Worm (Caenorhabditis elegans): Measurements from ENCODE around the gene srz-70.

The srz-70 gene

DNA sequence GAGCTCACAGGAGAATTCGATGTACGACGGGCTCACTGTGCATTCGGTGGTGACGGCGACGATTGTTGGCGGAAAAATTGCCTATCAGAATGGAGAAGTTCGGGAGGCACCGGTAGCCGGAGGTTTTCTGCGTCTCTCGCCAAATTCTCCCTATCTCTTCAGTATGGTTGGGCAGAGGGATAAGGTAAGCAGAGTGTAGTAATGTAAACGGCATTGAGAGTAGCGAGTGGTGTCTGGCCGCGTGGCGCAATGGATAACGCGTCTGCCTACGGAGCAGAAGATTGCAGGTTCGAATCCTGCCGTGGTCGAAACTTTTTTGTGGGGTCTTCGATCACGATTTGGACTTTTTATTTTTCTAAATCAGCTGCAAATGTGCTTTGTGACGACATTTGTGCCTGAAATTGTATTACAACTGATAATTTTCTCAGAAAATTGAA is 45.8 kb upstream of the srz-70 start (continued):
- TF ChIP-seq snpc-3.4 (tag; optimal IDR thresholded peaks at IDR 0.05): no peak
- no peak for TF ChIP-seq gei-17 (GFP tag; optimal IDR thresholded peaks at IDR 0.05)
- 0 out of 2 replicates have a peak, but pooled peaks have one; percentile 10 for TF ChIP-seq madf-8 (GFP tag; conservative IDR thresholded peaks at IDR 0.05)
- TF ChIP-seq lin-35 (GFP tag; optimal IDR thresholded peaks at IDR 0.05): peak in 1 of 3 experiments; percentile 43
- TF ChIP-seq tbp1 (GFP tag; optimal IDR thresholded peaks at IDR 0.05): peak; percentile 93
- no peak for TF ChIP-seq lag-1 (GFP tag; IDR thresholded peaks at IDR 0.05)
- TF ChIP-seq Y67H2A.10 (GFP tag; conservative IDR thresholded peaks at IDR 0.05): no peak
- peak; percentile 57 for TF ChIP-seq rcor-1 (GFP tag; IDR thresholded peaks at IDR 0.05)
- TF ChIP-seq F49E8.2 (tag; optimal IDR thresholded peaks at IDR 0.05; ENCODE audit: insufficient read depth): peak; percentile 59
- peak; percentile 48 for TF ChIP-seq hrde-1 (tag; optimal IDR thresholded peaks at IDR 0.05; ENCODE audit: borderline replicate concordance)
- TF ChIP-seq F55B11.4 (tag; optimal IDR thresholded peaks at IDR 0.05; ENCODE audit: borderline replicate concordance, insufficient read depth): no peak
- TF ChIP-seq bed-2 (GFP tag; IDR thresholded peaks at IDR 0.05): 0 out of 2 replicates have a peak, but pooled peaks have one; percentile 6
- peak; percentile 71 for TF ChIP-seq hmg-1.2 (GFP tag; IDR thresholded peaks at IDR 0.05)
- TF ChIP-seq nhr-90 (tag; optimal IDR thresholded peaks at IDR 0.05): peak; percentile 67
- no peak for TF ChIP-seq sptf-2 (GFP tag; optimal IDR thresholded peaks at IDR 0.05)
- no peak for TF ChIP-seq Y79H2A.3 (GFP tag; conservative IDR thresholded peaks at IDR 0.05)
- TF ChIP-seq Y56A3A.18 (GFP tag; IDR thresholded peaks at IDR 0.05): 0 out of 2 replicates have a peak, but pooled peaks have one; percentile 23
- no peak for TF ChIP-seq lir-1 (GFP tag; conservative IDR thresholded peaks at IDR 0.05)
- TF ChIP-seq ama-1 (optimal IDR thresholded peaks at IDR 0.05): no peak
- peak; percentile 4 to 22 for TF ChIP-seq ama-1 (GFP tag; optimal IDR thresholded peaks at IDR 0.05)
- TF ChIP-seq nfya-1 (tag; optimal IDR thresholded peaks at IDR 0.05; ENCODE audit: borderline replicate concordance, insufficient read depth): no peak
- TF ChIP-seq mes-4 (tag; optimal IDR thresholded peaks at IDR 0.05): no peak
- peak; percentile 60 for TF ChIP-seq chd-7 (tag; optimal IDR thresholded peaks at IDR 0.05)
- TF ChIP-seq B0336.3 (GFP tag; IDR thresholded peaks at IDR 0.05): 0 out of 2 replicates have a peak, but pooled peaks have one; percentile 20
- no peak for TF ChIP-seq C17E4.6 (GFP tag; IDR thresholded peaks at IDR 0.05)
- TF ChIP-seq hsf-1 (GFP tag; IDR thresholded peaks at IDR 0.05): no peak
- no peak for TF ChIP-seq aptf-3 (GFP tag; IDR thresholded peaks at IDR 0.05)
- peak; percentile 57 for TF ChIP-seq zim-3 (tag; optimal IDR thresholded peaks at IDR 0.05)
- TF ChIP-seq attf-6 (GFP tag; IDR thresholded peaks at IDR 0.05): 0 out of 2 replicates have a peak, but pooled peaks have one; percentile 55
- TF ChIP-seq mxl-1 (tag; optimal IDR thresholded peaks at IDR 0.05): peak; percentile 45
- peak; percentile 76 for TF ChIP-seq zfh-2 (GFP tag; conservative IDR thresholded peaks at IDR 0.05)
- TF ChIP-seq atf-7 (tag; optimal IDR thresholded peaks at IDR 0.05): no peak
- TF ChIP-seq madf-10 (tag; optimal IDR thresholded peaks at IDR 0.05): peak; percentile 58
- peak; percentile 18; the same call in 1 of the 2 replicates for TF ChIP-seq cebp-1 (GFP tag; IDR thresholded peaks at IDR 0.05)
- TF ChIP-seq cebp-1 (tag; optimal IDR thresholded peaks at IDR 0.05): peak; percentile 66
- TF ChIP-seq ceh-100 (GFP tag; IDR thresholded peaks at IDR 0.05): peak; percentile 45

DNA sequence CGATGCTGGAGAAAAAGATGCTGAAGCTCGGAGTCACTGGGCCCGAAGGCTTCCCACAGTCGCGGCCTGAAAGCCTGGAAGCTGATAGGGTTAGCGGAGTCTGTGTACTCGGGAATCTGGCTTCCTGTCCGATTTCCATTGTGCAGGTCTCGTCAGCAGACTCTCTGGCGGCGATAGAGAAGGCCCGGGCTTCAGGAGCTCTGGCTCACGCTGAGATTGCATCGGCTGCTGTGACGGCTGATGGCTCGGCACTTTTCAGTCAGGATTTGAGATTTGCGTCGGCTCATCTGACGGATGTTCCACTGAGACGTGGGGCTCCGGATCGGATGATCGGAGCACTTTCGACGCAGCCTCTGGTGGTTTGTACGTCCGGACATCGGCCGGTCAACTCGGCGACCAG is 44.6 kb upstream of the srz-70 start:
- peak; percentile 58 for TF ChIP-seq zfh-2 (GFP tag; conservative IDR thresholded peaks at IDR 0.05)
- no peak for TF ChIP-seq T26A5.8 (tag; optimal IDR thresholded peaks at IDR 0.05)
- no peak for TF ChIP-seq ztf-25 (GFP tag; IDR thresholded peaks at IDR 0.05)
- TF ChIP-seq tbp1 (GFP tag; optimal IDR thresholded peaks at IDR 0.05): no peak
- TF ChIP-seq Y67H2A.10 (GFP tag; conservative IDR thresholded peaks at IDR 0.05): no peak
- TF ChIP-seq egrh-3 (GFP tag; IDR thresholded peaks at IDR 0.05): peak; percentile 68; the same call in 1 of the 2 replicates
- no peak for TF ChIP-seq mes-4 (tag; optimal IDR thresholded peaks at IDR 0.05)
- no peak for TF ChIP-seq C17E4.6 (GFP tag; IDR thresholded peaks at IDR 0.05)
- no peak for TF ChIP-seq nhr-80 (tag; optimal IDR thresholded peaks at IDR 0.05)
- no peak for TF ChIP-seq lin-35 (GFP tag; optimal IDR thresholded peaks at IDR 0.05)
- no peak for TF ChIP-seq snpc-3.4 (tag; optimal IDR thresholded peaks at IDR 0.05)
- no peak for TF ChIP-seq K12H6.12 (tag; optimal IDR thresholded peaks at IDR 0.05)
- no peak for TF ChIP-seq B0261.1 (tag; optimal IDR thresholded peaks at IDR 0.05)

Measured in whole organism, young adult.